Worm (Caenorhabditis elegans): Measurements from ENCODE around the gene ptrg-1.

The ptrg-1 gene

DNA sequence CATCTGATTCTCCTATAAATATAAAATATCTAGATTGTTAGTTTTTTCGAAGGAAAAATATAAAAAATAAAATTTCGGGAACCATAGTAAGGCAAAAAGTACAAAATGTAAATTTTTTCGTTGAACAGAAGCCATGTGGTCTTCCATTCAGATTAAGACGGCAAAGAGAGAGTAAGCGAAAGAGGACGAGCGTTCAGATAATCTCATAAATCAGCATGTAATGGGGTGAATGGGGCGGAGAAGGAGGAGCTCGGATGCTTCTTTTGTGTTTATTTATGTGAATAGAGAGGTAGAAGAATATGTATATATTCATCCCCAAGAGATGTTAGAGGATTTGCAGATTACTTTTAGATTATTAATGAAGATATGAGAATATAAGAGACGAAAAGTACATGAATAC lies 19.9 kb downstream of the ptrg-1 start, which contains the start of gene pxf-1:
pxf-1 (minus strand) TSS at position 14 of the 400 bp plus-strand sequence.
- no peak for TF ChIP-seq ztf-29 (GFP tag; IDR thresholded peaks at IDR 0.05)
- TF ChIP-seq tab-1 (GFP tag; IDR thresholded peaks at IDR 0.05): no peak
- no peak for TF ChIP-seq cog-1 (tag; optimal IDR thresholded peaks at IDR 0.05)
- no peak for TF ChIP-seq ztf-23 (GFP tag; IDR thresholded peaks at IDR 0.05)
- TF ChIP-seq ref-1 (GFP tag; conservative IDR thresholded peaks at IDR 0.05): no peak
- no peak for TF ChIP-seq med-1 (GFP tag; optimal IDR thresholded peaks at IDR 0.05; ENCODE audit: insufficient read depth)
- TF ChIP-seq flt-1 (GFP tag; IDR thresholded peaks at IDR 0.05): no peak
- TF ChIP-seq klf-2 (GFP tag; conservative IDR thresholded peaks at IDR 0.05): no peak
- no peak for TF ChIP-seq T22C8.4 (GFP tag; IDR thresholded peaks at IDR 0.05)

DNA sequence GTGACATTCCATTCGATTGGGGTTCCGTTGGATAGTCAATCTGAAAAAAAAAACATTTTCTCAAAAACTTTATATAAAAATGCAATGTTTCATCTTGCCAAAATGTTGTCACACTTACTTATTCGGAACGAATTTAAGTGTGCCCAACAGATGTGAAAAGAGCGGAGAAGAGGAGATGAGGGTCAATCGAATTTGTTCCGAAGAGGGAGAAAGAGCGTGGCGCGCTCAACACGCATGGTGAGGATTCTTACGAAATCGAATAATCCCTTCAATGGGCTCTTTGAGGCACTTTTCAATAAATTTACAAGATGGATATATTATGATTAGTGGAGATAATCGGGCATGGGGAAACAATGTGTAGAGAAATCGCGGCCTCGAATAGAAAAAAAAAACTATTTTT lies 23.4 kb downstream of the ptrg-1 start:
- TF ChIP-seq ztf-23 (GFP tag; IDR thresholded peaks at IDR 0.05) (no peak), ref-1 (GFP tag; conservative IDR thresholded peaks at IDR 0.05) (no peak), klf-2 (GFP tag; conservative IDR thresholded peaks at IDR 0.05) (no peak), tab-1 (GFP tag; IDR thresholded peaks at IDR 0.05) (no peak), med-1 (GFP tag; optimal IDR thresholded peaks at IDR 0.05; ENCODE audit: insufficient read depth) (no peak), flt-1 (GFP tag; IDR thresholded peaks at IDR 0.05) (no peak)

DNA sequence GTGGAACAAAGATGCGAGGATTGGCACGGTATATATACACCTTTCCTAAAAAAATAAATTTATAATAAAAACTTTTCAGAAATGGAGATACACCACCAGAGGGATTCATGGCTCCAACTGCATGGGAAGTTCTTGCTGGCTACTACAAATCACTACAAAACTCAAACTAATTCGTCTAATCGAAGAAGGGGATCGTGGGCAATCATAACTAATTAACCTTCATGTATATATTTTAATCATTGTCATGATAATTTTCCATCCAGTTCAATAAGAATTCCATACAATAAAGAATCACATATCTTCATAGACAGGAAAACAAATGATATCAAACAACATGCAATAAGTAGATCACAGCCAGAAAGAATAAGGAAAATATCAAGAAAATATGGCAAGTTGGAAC lies 30.2 kb downstream of the ptrg-1 start:
- TF ChIP-seq ztf-29 (GFP tag; IDR thresholded peaks at IDR 0.05): no peak
- 0 out of 2 replicates have a peak, but pooled peaks have one; percentile 12 for TF ChIP-seq flt-1 (GFP tag; IDR thresholded peaks at IDR 0.05)
- TF ChIP-seq cog-1 (tag; optimal IDR thresholded peaks at IDR 0.05): no peak
- no peak for TF ChIP-seq tab-1 (GFP tag; IDR thresholded peaks at IDR 0.05)
- no peak for TF ChIP-seq klf-2 (GFP tag; conservative IDR thresholded peaks at IDR 0.05)
- no peak for TF ChIP-seq T22C8.4 (GFP tag; IDR thresholded peaks at IDR 0.05)

DNA sequence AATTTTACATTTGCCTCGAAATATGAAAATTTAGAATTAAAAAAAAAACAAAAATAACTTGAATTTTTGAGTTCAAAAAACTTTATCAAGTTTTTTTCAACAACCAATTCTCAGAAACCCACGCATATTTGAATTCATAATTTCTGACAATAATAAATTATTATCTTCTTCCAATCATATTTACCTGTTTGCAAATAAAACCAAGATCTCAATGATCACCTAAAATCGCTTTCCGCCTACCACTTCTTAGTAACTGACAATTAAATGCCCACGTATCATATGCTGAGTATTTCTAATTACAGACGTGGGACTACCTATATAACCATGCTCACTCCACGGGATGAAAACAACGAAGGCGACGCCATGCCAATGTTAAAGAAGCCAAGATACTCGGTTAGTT lies 32.5 kb downstream of the ptrg-1 start, which contains the start of gene pps-1:
pps-1 (plus strand) TSS at position 301 of the 400 bp plus-strand sequence.
- TF ChIP-seq ztf-29 (GFP tag; IDR thresholded peaks at IDR 0.05) (no peak), klf-2 (GFP tag; conservative IDR thresholded peaks at IDR 0.05) (no peak), T22C8.4 (GFP tag; IDR thresholded peaks at IDR 0.05) (no peak), flt-1 (GFP tag; IDR thresholded peaks at IDR 0.05) (no peak), med-1 (GFP tag; optimal IDR thresholded peaks at IDR 0.05; ENCODE audit: insufficient read depth) (no peak), tab-1 (GFP tag; IDR thresholded peaks at IDR 0.05) (no peak), ztf-23 (GFP tag; IDR thresholded peaks at IDR 0.05) (no peak), ref-1 (GFP tag; conservative IDR thresholded peaks at IDR 0.05) (no peak), cog-1 (tag; optimal IDR thresholded peaks at IDR 0.05) (no peak)

DNA sequence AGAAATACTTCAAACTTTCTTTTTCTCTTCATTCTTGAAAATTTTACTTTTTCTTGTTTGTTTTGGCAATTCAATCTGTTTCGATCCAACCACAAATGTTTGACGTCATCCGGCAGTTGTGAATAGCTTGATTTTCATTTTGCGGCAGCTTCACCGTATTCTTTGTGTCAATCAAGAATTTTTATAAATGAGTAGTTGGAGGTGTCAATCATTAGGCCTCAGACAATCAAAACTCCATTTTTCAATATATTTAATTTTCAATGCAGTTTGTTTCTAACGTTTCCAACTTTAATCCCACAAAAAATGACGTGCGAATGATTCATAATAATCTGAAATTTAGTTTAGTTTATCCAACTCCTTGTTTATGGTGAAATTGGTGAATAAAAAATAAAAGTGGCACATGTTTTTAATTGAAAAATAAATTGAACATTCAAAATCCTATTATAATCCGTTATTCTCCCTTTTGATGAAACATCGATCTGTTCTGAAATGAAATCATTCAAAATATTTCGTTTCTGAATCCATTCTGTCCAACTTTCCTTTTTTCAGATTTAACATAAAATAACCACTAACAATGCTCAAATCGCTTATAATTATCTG lies 36.7 kb downstream of the ptrg-1 start, which contains the start of gene ttr-53:
ttr-53 (plus strand) TSS at position 550 of the 600 bp plus-strand sequence.
- TF ChIP-seq flt-1 (GFP tag; IDR thresholded peaks at IDR 0.05) (no peak), cog-1 (tag; optimal IDR thresholded peaks at IDR 0.05) (no peak), ztf-29 (GFP tag; IDR thresholded peaks at IDR 0.05) (no peak), ref-1 (GFP tag; conservative IDR thresholded peaks at IDR 0.05) (no peak), klf-2 (GFP tag; conservative IDR thresholded peaks at IDR 0.05) (no peak), ztf-23 (GFP tag; IDR thresholded peaks at IDR 0.05) (no peak), med-1 (GFP tag; optimal IDR thresholded peaks at IDR 0.05; ENCODE audit: insufficient read depth) (no peak), tab-1 (GFP tag; IDR thresholded peaks at IDR 0.05) (no peak), T22C8.4 (GFP tag; IDR thresholded peaks at IDR 0.05) (no peak)

DNA sequence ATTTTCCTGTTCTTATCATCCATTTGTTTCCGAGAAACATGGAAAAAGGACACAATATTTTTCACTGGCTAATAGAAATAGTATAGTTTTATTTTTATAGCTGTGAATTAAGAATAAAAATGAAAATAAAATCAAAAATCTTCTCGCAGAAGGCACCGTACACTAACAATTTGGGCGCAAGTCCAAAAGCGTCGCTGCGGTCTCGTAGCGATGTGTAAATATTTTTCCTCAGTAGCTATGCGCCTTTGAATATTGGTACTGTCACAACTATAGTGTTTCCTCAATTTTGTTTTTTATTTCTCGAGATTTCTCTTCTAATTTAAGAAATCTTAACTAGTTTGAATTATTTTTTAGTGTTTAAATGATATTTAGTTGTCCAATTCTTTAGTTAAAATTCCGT lies 37.2 kb downstream of the ptrg-1 start:
- no peak for TF ChIP-seq ref-1 (GFP tag; conservative IDR thresholded peaks at IDR 0.05)
- TF ChIP-seq cog-1 (tag; optimal IDR thresholded peaks at IDR 0.05): no peak
- no peak for TF ChIP-seq ztf-23 (GFP tag; IDR thresholded peaks at IDR 0.05)
- TF ChIP-seq med-1 (GFP tag; optimal IDR thresholded peaks at IDR 0.05; ENCODE audit: insufficient read depth): no peak
- no peak for TF ChIP-seq flt-1 (GFP tag; IDR thresholded peaks at IDR 0.05)
- no peak for TF ChIP-seq T22C8.4 (GFP tag; IDR thresholded peaks at IDR 0.05)
- TF ChIP-seq klf-2 (GFP tag; conservative IDR thresholded peaks at IDR 0.05): no peak
- TF ChIP-seq tab-1 (GFP tag; IDR thresholded peaks at IDR 0.05): no peak
- no peak for TF ChIP-seq ztf-29 (GFP tag; IDR thresholded peaks at IDR 0.05)

DNA sequence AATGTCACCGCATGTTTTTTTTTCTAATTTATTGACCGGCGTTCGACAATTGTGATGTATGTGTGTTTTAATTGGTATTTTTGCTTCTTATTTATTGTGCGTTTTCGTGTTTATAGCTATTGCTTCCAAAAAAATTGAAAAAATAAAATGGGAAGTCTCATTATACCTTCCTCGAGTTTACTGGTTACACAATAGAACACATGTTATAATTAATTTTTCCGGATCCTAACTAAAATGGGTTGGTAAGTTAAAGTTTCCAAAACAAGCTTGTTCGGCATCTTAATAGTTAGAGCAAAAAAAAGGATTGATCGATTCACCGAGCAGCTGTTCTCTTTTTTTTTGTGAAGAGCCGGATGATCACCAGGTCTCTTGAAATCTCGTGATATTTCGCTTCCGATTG lies 38.8 kb downstream of the ptrg-1 start, which contains the start of gene ttr-54:
ttr-54 (plus strand) TSS at position 301 of the 400 bp plus-strand sequence.
- TF ChIP-seq ztf-29 (GFP tag; IDR thresholded peaks at IDR 0.05) (no peak), ztf-23 (GFP tag; IDR thresholded peaks at IDR 0.05) (no peak)

DNA sequence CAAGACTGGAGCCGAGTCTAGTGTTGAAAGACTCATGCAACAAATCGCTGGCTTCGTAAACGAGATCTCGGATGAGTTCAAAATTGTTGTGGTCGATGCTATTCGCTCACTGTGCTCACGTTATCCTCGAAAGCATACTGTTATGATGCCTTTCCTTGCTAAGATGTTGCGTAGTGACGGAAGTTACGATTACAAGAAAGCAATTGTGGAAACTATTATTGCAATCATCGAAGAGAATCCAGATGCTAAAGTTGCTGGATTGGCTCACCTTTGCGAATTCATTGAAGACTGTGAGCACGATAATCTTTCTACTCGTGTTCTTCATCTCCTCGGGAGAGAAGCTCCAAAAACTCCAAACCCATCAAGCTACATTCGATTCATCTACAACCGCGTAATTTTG lies 40.8 kb downstream of the ptrg-1 start:
- TF ChIP-seq cog-1 (tag; optimal IDR thresholded peaks at IDR 0.05) (no peak), ztf-23 (GFP tag; IDR thresholded peaks at IDR 0.05) (no peak), tab-1 (GFP tag; IDR thresholded peaks at IDR 0.05) (no peak), klf-2 (GFP tag; conservative IDR thresholded peaks at IDR 0.05) (no peak), flt-1 (GFP tag; IDR thresholded peaks at IDR 0.05) (no peak), T22C8.4 (GFP tag; IDR thresholded peaks at IDR 0.05) (no peak), ztf-29 (GFP tag; IDR thresholded peaks at IDR 0.05) (no peak), ref-1 (GFP tag; conservative IDR thresholded peaks at IDR 0.05) (no peak), med-1 (GFP tag; optimal IDR thresholded peaks at IDR 0.05; ENCODE audit: insufficient read depth) (no peak)

DNA sequence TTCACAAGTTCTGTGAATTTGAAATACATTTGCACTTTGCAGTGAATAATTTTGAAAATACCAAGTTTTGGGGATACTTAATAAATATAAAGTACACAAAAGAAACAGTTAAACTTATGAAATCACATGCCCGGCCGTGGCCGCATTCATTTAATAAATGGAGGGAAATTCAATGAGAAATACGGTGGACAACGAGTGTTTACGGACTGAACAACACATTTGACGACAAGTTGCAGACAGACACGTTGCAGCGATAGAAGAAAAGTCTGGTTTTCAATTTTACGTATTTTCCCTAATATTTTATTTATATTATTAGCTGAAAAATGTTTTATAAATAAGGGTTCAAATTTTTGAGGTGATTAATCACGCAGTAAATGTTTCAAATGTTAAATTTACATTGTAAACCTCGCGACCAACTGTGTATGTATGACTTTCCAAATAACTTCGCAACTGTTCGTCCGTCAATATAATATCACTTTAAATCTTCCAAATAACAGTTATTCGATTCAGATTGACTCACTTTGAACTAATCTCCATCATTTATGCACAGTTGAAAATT lies 42.7 kb downstream of the ptrg-1 start, which contains the start of gene copg-1:
copg-1 (plus strand) TSS at position 509 of the 559 bp plus-strand sequence.
- no peak for TF ChIP-seq cog-1 (tag; optimal IDR thresholded peaks at IDR 0.05)
- TF ChIP-seq ztf-29 (GFP tag; IDR thresholded peaks at IDR 0.05): no peak
- no peak for TF ChIP-seq ztf-23 (GFP tag; IDR thresholded peaks at IDR 0.05)
- no peak for TF ChIP-seq flt-1 (GFP tag; IDR thresholded peaks at IDR 0.05)
- no peak for TF ChIP-seq tab-1 (GFP tag; IDR thresholded peaks at IDR 0.05)
- no peak for TF ChIP-seq med-1 (GFP tag; optimal IDR thresholded peaks at IDR 0.05; ENCODE audit: insufficient read depth)
- TF ChIP-seq T22C8.4 (GFP tag; IDR thresholded peaks at IDR 0.05): no peak
- no peak for TF ChIP-seq ref-1 (GFP tag; conservative IDR thresholded peaks at IDR 0.05)
- no peak for TF ChIP-seq klf-2 (GFP tag; conservative IDR thresholded peaks at IDR 0.05)
